Fruit fly (Drosophila melanogaster) whole organism, prepupa: ENCODE measurements around the gene CG10761.

Source experiments
- Blimp-1 ChIP-seq: fragments of 200-800 bp; sonication (Bioruptor generic); optimal IDR thresholded peaks from 3 replicates; lab custom pipeline; 2017; ENCODE audit warnings: missing biosample characterization, missing genetic modification characterization, mild to moderate bottlenecking, moderate library complexity, missing genetic modification reagents
- CG11762 ChIP-seq: fragments of 200-800 bp; sonication (Bioruptor generic); optimal IDR thresholded peaks from 3 replicates; lab custom pipeline; 2016; ENCODE audit warnings: missing biosample characterization, missing genetic modification characterization; ENCODE audit not compliant: insufficient read depth
- CG11902 ChIP-seq: fragments of 200-800 bp; sonication (Bioruptor generic); optimal IDR thresholded peaks from 3 replicates; lab custom pipeline; 2016; ENCODE audit warnings: missing biosample characterization, missing genetic modification characterization
- CG15336 ChIP-seq: fragments of 200-800 bp; sonication (Bioruptor generic); IDR thresholded peaks from 2 replicates; pipeline ENCODE4 v1.3.6; 2022; ENCODE audit warnings: missing biosample characterization, missing genetic modification characterization
- CG1621 ChIP-seq: fragments of 200-800 bp; sonication (Bioruptor generic); optimal IDR thresholded peaks from 3 replicates; lab custom pipeline; 2018; ENCODE audit warnings: missing biosample characterization, mild to moderate bottlenecking, missing genetic modification characterization
- CG16779 ChIP-seq: fragments of 200-800 bp; sonication (Bioruptor generic); optimal IDR thresholded peaks from 3 replicates; lab custom pipeline; 2017; ENCODE audit warnings: missing biosample characterization, mild to moderate bottlenecking, missing genetic modification characterization
- CG3032 ChIP-seq: fragments of 200-800 bp; optimal IDR thresholded peaks from 2 replicates; lab custom pipeline; 2019; ENCODE audit warnings: missing biosample characterization, mild to moderate bottlenecking, missing genetic modification characterization, moderate library complexity
- CG32006 ChIP-seq: fragments of 200-800 bp; sonication (Bioruptor generic); optimal IDR thresholded peaks from 3 replicates; lab custom pipeline; 2017; ENCODE audit warnings: missing biosample characterization, mild to moderate bottlenecking, missing genetic modification characterization
- CG34406 ChIP-seq: fragments of 200-800 bp; sonication (Bioruptor generic); optimal IDR thresholded peaks from 3 replicates; lab custom pipeline; 2016; ENCODE audit warnings: missing biosample characterization, missing genetic modification characterization
- CG3919 ChIP-seq: fragments of 200-800 bp; sonication (Bioruptor generic); optimal IDR thresholded peaks from 3 replicates; lab custom pipeline; 2016; ENCODE audit warnings: missing biosample characterization, missing genetic modification characterization
- CG4318 ChIP-seq: fragments of 200-800 bp; sonication (Bioruptor generic); optimal IDR thresholded peaks from 3 replicates; lab custom pipeline; 2017; ENCODE audit warnings: missing biosample characterization, mild to moderate bottlenecking, missing genetic modification characterization
- CG6163 ChIP-seq: fragments of 200-800 bp; sonication (Bioruptor generic); IDR thresholded peaks from 3 replicates; pipeline ENCODE4 v1.3.6; 2022; ENCODE audit warnings: missing biosample characterization, missing genetic modification characterization
- CG6276 ChIP-seq: fragments of 200-800 bp; sonication (Bioruptor generic); optimal IDR thresholded peaks from 2 replicates; lab custom pipeline; 2017; ENCODE audit warnings: missing biosample characterization, mild to moderate bottlenecking, missing genetic modification characterization
- CG6808 ChIP-seq: fragments of 200-800 bp; sonication (Bioruptor generic); optimal IDR thresholded peaks from 3 replicates; lab custom pipeline; 2017; ENCODE audit warnings: missing biosample characterization, missing genetic modification characterization, mild to moderate bottlenecking, moderate library complexity, missing genetic modification reagents
- CG6854 ChIP-seq: fragments of 200-800 bp; sonication (Bioruptor generic); optimal IDR thresholded peaks from 2 replicates; lab custom pipeline; 2017; ENCODE audit warnings: missing biosample characterization, mild to moderate bottlenecking, missing genetic modification characterization
- CG7368 ChIP-seq: fragments of 200-800 bp; sonication (Bioruptor generic); optimal IDR thresholded peaks from 3 replicates; lab custom pipeline; 2016; ENCODE audit warnings: missing biosample characterization, missing genetic modification characterization
- CG8119 ChIP-seq: fragments of 200-800 bp; sonication (Bioruptor generic); IDR thresholded peaks from 3 replicates; pipeline ENCODE4 v1.3.6; 2022; ENCODE audit warnings: missing biosample characterization, missing genetic modification characterization
- CG8319 ChIP-seq: fragments of 200-800 bp; sonication (Bioruptor generic); optimal IDR thresholded peaks from 3 replicates; lab custom pipeline; 2016; ENCODE audit warnings: missing biosample characterization, missing genetic modification characterization
- CG8632 ChIP-seq: fragments of 200-800 bp; sonication (Bioruptor generic); optimal IDR thresholded peaks from 3 replicates; lab custom pipeline; 2016; ENCODE audit warnings: missing biosample characterization, missing genetic modification characterization
- CG9139 ChIP-seq: fragments of 200-800 bp; sonication (Bioruptor generic); optimal IDR thresholded peaks from 3 replicates; lab custom pipeline; 2017; ENCODE audit warnings: missing biosample characterization, mild to moderate bottlenecking, missing genetic modification characterization
- Eip75B ChIP-seq: fragments of 200-800 bp; sonication (Bioruptor generic); optimal IDR thresholded peaks from 3 replicates; lab custom pipeline; 2016; ENCODE audit warnings: missing biosample characterization, missing genetic modification characterization
- Eip78C ChIP-seq: fragments of 200-800 bp; sonication (Bioruptor generic); peaks from one replicate; lab custom pipeline; 2016; ENCODE audit warnings: missing biosample characterization, missing genetic modification characterization
- Ets21C ChIP-seq: fragments of 200-800 bp; sonication (Bioruptor generic); optimal IDR thresholded peaks from 3 replicates; lab custom pipeline; 2016; ENCODE audit warnings: missing biosample characterization, missing genetic modification characterization
- Gug ChIP-seq: fragments of 200-800 bp; sonication (Bioruptor generic); IDR thresholded peaks from 2 replicates; pipeline ENCODE4 v1.3.6; 2022; ENCODE audit warnings: missing biosample characterization, missing genetic modification characterization
- Hr38 ChIP-seq: sonication (Bioruptor generic); optimal IDR thresholded peaks from 2 replicates; lab custom pipeline; 2016; ENCODE audit warnings: missing biosample characterization, missing genetic modification characterization
- Hr39 ChIP-seq: fragments of 200-800 bp; sonication (Bioruptor generic); optimal IDR thresholded peaks from 2 replicates; lab custom pipeline; 2016; ENCODE audit warnings: missing biosample characterization, missing genetic modification characterization
- Hr4 ChIP-seq: fragments of 200-800 bp; sonication (Bioruptor generic); optimal IDR thresholded peaks from 3 replicates; lab custom pipeline; 2016; ENCODE audit warnings: missing biosample characterization, missing genetic modification characterization
- OdsH ChIP-seq: fragments of 200-800 bp; sonication (Bioruptor generic); optimal IDR thresholded peaks from 3 replicates; lab custom pipeline; 2016; ENCODE audit warnings: missing biosample characterization, missing genetic modification characterization
- Smox ChIP-seq: fragments of 200-800 bp; sonication (Bioruptor generic); optimal IDR thresholded peaks from 3 replicates; lab custom pipeline; 2016; ENCODE audit warnings: missing biosample characterization, missing genetic modification characterization
- Sox15 ChIP-seq: fragments of 200-800 bp; sonication (Bioruptor generic); optimal IDR thresholded peaks from 3 replicates; lab custom pipeline; 2016; ENCODE audit warnings: missing biosample characterization, missing genetic modification characterization
- achi ChIP-seq: fragments of 200-800 bp; sonication (Bioruptor generic); optimal IDR thresholded peaks from 3 replicates; lab custom pipeline; 2016; ENCODE audit warnings: missing biosample characterization, missing genetic modification characterization
- dac ChIP-seq: fragments of 200-800 bp; sonication (Bioruptor generic); optimal IDR thresholded peaks from 2 replicates; lab custom pipeline; 2017; ENCODE audit warnings: missing biosample characterization, mild to moderate bottlenecking, missing genetic modification characterization
- dsx ChIP-seq: fragments of 200-800 bp; optimal IDR thresholded peaks from 3 replicates; lab custom pipeline; 2019; ENCODE audit warnings: missing biosample characterization, mild to moderate bottlenecking, missing genetic modification characterization, moderate library complexity; ENCODE audit not compliant: poor library complexity, severe bottlenecking
- eg ChIP-seq: fragments of 200-800 bp; sonication (Bioruptor generic); IDR thresholded peaks from 3 replicates; pipeline ENCODE4 v1.3.6; 2022; ENCODE audit warnings: missing biosample characterization, missing genetic modification characterization
- esn ChIP-seq: fragments of 200-800 bp; sonication (Bioruptor generic); optimal IDR thresholded peaks from 2 replicates; lab custom pipeline; 2016; ENCODE audit warnings: missing biosample characterization, mild to moderate bottlenecking, missing genetic modification characterization, moderate library complexity
- fd59A ChIP-seq: fragments of 200-800 bp; sonication (Bioruptor generic); optimal IDR thresholded peaks from 2 replicates; lab custom pipeline; 2017; ENCODE audit warnings: missing biosample characterization, mild to moderate bottlenecking, missing genetic modification characterization, missing genetic modification reagents
- fd85E ChIP-seq: fragments of 200-800 bp; sonication (Bioruptor generic); optimal IDR thresholded peaks from 3 replicates; lab custom pipeline; 2016; ENCODE audit warnings: missing biosample characterization, missing genetic modification characterization
- fkh ChIP-seq: fragments of 200-800 bp; sonication (Bioruptor generic); optimal IDR thresholded peaks from 3 replicates; lab custom pipeline; 2017; ENCODE audit warnings: missing biosample characterization, mild to moderate bottlenecking, missing genetic modification characterization, moderate library complexity
- lz ChIP-seq: fragments of 200-800 bp; sonication (Bioruptor generic); optimal IDR thresholded peaks from 3 replicates; lab custom pipeline; 2016; ENCODE audit warnings: missing biosample characterization, missing genetic modification characterization
- net ChIP-seq: fragments of 200-800 bp; sonication (Bioruptor generic); optimal IDR thresholded peaks from 3 replicates; lab custom pipeline; 2016; ENCODE audit warnings: missing biosample characterization, missing genetic modification characterization
- pdm3 ChIP-seq: fragments of 200-800 bp; sonication (Bioruptor generic); optimal IDR thresholded peaks from 3 replicates; lab custom pipeline; 2016; ENCODE audit warnings: missing biosample characterization, missing genetic modification characterization
- salr ChIP-seq, 2 experiments: fragments of 200-800 bp; sonication (Bioruptor generic); optimal IDR thresholded peaks; 3 replicates each; lab custom pipeline; 2016 to 2018; ENCODE audit warnings: missing biosample characterization in 2 of 2, missing genetic modification characterization in 2 of 2, mild to moderate bottlenecking in 1 of 2
- ss ChIP-seq, 2 experiments: fragments of 200-800 bp; sonication (Bioruptor generic); optimal IDR thresholded peaks; 2 replicates in 1 of 2; 3 replicates in 1 of 2; lab custom pipeline; 2017 to 2018; ENCODE audit warnings: mild to moderate bottlenecking in 2 of 2, missing biosample characterization in 2 of 2, missing genetic modification characterization in 2 of 2, moderate library complexity in 1 of 2
- svp ChIP-seq: fragments of 200-800 bp; sonication (Bioruptor generic); peaks from one replicate; lab custom pipeline; 2016; ENCODE audit warnings: missing biosample characterization, missing genetic modification characterization
- topi ChIP-seq: fragments of 200-800 bp; sonication (Bioruptor generic); optimal IDR thresholded peaks from 3 replicates; lab custom pipeline; 2016; ENCODE audit warnings: missing biosample characterization, missing genetic modification characterization
- vri ChIP-seq: fragments of 200-800 bp; sonication (Bioruptor generic); optimal IDR thresholded peaks from 3 replicates; lab custom pipeline; 2016; ENCODE audit warnings: missing biosample characterization, mild to moderate bottlenecking, missing genetic modification characterization

CG10761 gene

DNA sequence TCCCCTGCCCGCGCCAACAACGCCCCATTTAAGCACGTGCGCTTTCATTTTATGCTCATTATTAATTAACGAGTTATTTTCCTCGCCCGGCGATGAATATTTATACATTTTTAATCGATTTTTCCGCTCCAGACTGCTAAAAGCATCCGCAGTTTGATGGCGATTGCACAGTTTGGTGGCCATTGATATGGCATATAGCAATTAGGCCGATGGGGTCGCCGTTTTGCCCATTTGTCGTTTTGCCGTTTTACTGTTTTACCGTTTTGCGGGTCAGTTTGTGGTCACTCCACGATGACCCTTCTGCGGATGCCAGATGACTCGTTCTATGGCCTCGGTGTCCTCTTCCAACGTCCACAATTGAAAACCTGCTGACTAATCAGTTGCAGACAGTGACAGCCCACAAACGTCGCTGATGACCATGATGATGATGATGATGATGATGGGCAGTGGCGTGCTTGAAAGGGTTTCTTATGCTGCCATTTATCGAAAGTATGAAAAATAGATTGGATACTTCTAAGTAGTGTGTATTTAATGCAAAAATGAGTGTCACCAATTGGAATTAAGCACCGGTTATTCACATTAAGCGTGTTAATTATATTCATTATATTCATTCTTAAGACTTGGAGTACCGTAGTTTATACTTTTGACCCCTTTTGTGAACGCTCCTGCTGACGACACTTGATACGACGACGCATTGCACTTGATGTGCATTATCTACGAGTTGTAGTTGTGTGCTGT lies 49.3 kb upstream of the CG10761 start (continued):
- TF ChIP-seq pdm3: peak; percentile 57
- peak; percentile 52; the same call in 2 of the 3 replicates for TF ChIP-seq eg (GFP tag; lab: Robert Waterston, UW)
- peak; percentile 50 for TF ChIP-seq OdsH (GFP tag; lab: Kevin White, UChicago)
- peak; percentile 41 to 49 for TF ChIP-seq salr (GFP tag; optimal IDR thresholded peaks at IDR 0.05; lab: Kevin White, UChicago)
- TF ChIP-seq CG6808: peak; percentile 79
- peak; percentile 54 for TF ChIP-seq CG15336 (GFP tag; lab: Robert Waterston, UW)
- peak; percentile 53 for TF ChIP-seq dsx (GFP tag; lab: Kevin White, UChicago)
- peak; percentile 72 for TF ChIP-seq fd59A
- TF ChIP-seq CG8319 (GFP tag; lab: Kevin White, UChicago): no peak
- TF ChIP-seq CG9139 (GFP tag; lab: Kevin White, UChicago): peak; percentile 27
- TF ChIP-seq CG8119 (GFP tag; lab: Robert Waterston, UW): peak; percentile 75
- TF ChIP-seq Hr39: no peak
- peak; percentile 11 for TF ChIP-seq CG11762 (GFP tag; lab: Kevin White, UChicago)
- TF ChIP-seq net (GFP tag; lab: Kevin White, UChicago): peak; percentile 47
- no peak for TF ChIP-seq lz (GFP tag; lab: Kevin White, UChicago)

DNA sequence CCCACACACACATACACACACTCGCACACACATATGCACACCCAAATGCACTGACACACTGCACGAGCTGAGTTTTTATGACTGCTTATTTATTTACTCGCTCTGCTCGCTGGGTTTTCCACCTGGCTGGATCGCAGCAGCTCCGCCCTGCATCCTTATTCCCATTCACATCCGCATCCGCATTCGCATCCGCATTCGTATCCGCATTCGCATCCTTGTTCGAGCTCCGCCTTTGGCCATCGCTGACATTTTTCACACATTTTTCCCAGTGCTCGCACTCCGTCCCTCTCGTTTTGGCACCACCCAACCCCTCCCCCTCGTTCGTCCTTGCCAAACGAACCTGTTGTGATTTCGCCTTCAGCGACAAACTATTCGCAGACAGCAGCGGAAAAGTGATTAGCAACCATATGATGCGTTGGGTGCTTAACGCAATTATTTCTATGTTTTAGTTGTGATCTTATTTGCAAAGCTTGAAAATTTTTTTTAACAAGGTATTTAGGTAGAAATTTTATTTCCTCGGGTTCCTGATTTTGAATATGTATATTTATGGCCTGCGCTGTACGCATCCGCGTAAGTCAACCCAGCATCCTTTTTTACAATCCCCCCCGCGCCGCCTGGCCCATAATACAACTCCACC lies 48.6 kb upstream of the CG10761 start:
- TF ChIP-seq CG11762 (GFP tag; lab: Kevin White, UChicago) (peak; percentile 45), CG6276 (GFP tag; lab: Kevin White, UChicago) (peak; percentile 56), Ets21C (GFP tag; lab: Kevin White, UChicago) (peak; percentile 22), achi (peak; percentile 69), fd85E (GFP tag; lab: Kevin White, UChicago) (no peak), Sox15 (peak; percentile 45), OdsH (GFP tag; lab: Kevin White, UChicago) (peak; percentile 53), CG32006 (GFP tag; lab: Kevin White, UChicago) (peak; percentile 72), dac (peak; percentile 3), CG16779 (peak; percentile 38), CG11902 (GFP tag; lab: Kevin White, UChicago) (peak; percentile 31), Blimp-1 (GFP tag; lab: Kevin White, UChicago) (no peak), ss (GFP tag; optimal IDR thresholded peaks at IDR 0.05; lab: Kevin White, UChicago) (peak; percentile 80 to 83), CG3032 (tag; lab: Kevin White, UChicago) (peak; percentile 85), esn (peak; percentile 57), Hr38 (GFP tag; lab: Kevin White, UChicago) (no peak), CG15336 (GFP tag; lab: Robert Waterston, UW) (peak; percentile 79), CG1621 (tag; lab: Kevin White, UChicago) (peak; percentile 78), Hr4 (GFP tag; lab: Kevin White, UChicago) (peak; percentile 75), CG8119 (GFP tag; lab: Robert Waterston, UW) (peak; percentile 76), svp (peak; percentile 37), CG6808 (peak; percentile 84), Smox (GFP tag; lab: Kevin White, UChicago) (peak; percentile 42), CG8632 (GFP tag; lab: Kevin White, UChicago) (peak; percentile 51), CG9139 (GFP tag; lab: Kevin White, UChicago) (peak; percentile 71), pdm3 (peak; percentile 74), net (GFP tag; lab: Kevin White, UChicago) (peak; percentile 50), Eip78C (GFP tag; lab: Kevin White, UChicago) (peak; percentile 90), Gug (GFP tag; lab: Robert Waterston, UW) (peak; percentile 43), CG34406 (GFP tag; lab: Kevin White, UChicago) (peak; percentile 42), salr (GFP tag; optimal IDR thresholded peaks at IDR 0.05; lab: Kevin White, UChicago) (peak; percentile 17 to 75), CG7368 (GFP tag; lab: Kevin White, UChicago) (peak; percentile 48), topi (GFP tag; lab: Kevin White, UChicago) (peak; percentile 52), Eip75B (GFP tag; lab: Kevin White, UChicago) (peak; percentile 72), CG6854 (GFP tag; lab: Kevin White, UChicago) (no peak), CG4318 (GFP tag; lab: Kevin White, UChicago) (peak; percentile 51), vri (peak; percentile 14), CG3919 (GFP tag; lab: Kevin White, UChicago) (peak; percentile 73), fkh (GFP tag; lab: Kevin White, UChicago) (no peak), CG6163 (GFP tag; lab: Robert Waterston, UW) (peak; percentile 87), fd59A (peak; percentile 80)
